Fruit fly (Drosophila melanogaster) whole organism, prepupa: ENCODE results near the gene CG16734.

ENCODE experiments used
- Blimp-1 ChIP-seq: fragments of 200-800 bp; sonication (Bioruptor generic); optimal IDR thresholded peaks from 3 replicates; lab custom pipeline; 2017; ENCODE audit warnings: missing biosample characterization, missing genetic modification characterization, mild to moderate bottlenecking, moderate library complexity, missing genetic modification reagents
- CG10631 ChIP-seq: fragments of 200-800 bp; sonication (Bioruptor generic); optimal IDR thresholded peaks from 2 replicates; lab custom pipeline; 2016; ENCODE audit warnings: missing biosample characterization, missing genetic modification characterization
- CG10669 ChIP-seq: fragments of 200-800 bp; sonication (Bioruptor generic); optimal IDR thresholded peaks from 3 replicates; lab custom pipeline; 2018; ENCODE audit warnings: missing biosample characterization, mild to moderate bottlenecking, missing genetic modification characterization, moderate library complexity
- CG11294 ChIP-seq: fragments of 200-800 bp; sonication (Bioruptor generic); IDR thresholded peaks from 2 replicates; pipeline ENCODE4 v1.3.6; 2022; ENCODE audit warnings: missing biosample characterization, missing genetic modification characterization
- CG11762 ChIP-seq: fragments of 200-800 bp; sonication (Bioruptor generic); optimal IDR thresholded peaks from 3 replicates; lab custom pipeline; 2016; ENCODE audit warnings: missing biosample characterization, missing genetic modification characterization; ENCODE audit not compliant: insufficient read depth
- CG11902 ChIP-seq: fragments of 200-800 bp; sonication (Bioruptor generic); optimal IDR thresholded peaks from 3 replicates; lab custom pipeline; 2016; ENCODE audit warnings: missing biosample characterization, missing genetic modification characterization
- CG15336 ChIP-seq: fragments of 200-800 bp; sonication (Bioruptor generic); IDR thresholded peaks from 2 replicates; pipeline ENCODE4 v1.3.6; 2022; ENCODE audit warnings: missing biosample characterization, missing genetic modification characterization
- CG16779 ChIP-seq: fragments of 200-800 bp; sonication (Bioruptor generic); optimal IDR thresholded peaks from 3 replicates; lab custom pipeline; 2017; ENCODE audit warnings: missing biosample characterization, mild to moderate bottlenecking, missing genetic modification characterization
- CG3032 ChIP-seq: fragments of 200-800 bp; optimal IDR thresholded peaks from 2 replicates; lab custom pipeline; 2019; ENCODE audit warnings: missing biosample characterization, mild to moderate bottlenecking, missing genetic modification characterization, moderate library complexity
- CG31627 ChIP-seq: fragments of 200-800 bp; sonication (Bioruptor generic); optimal IDR thresholded peaks from 3 replicates; lab custom pipeline; 2016; ENCODE audit warnings: missing biosample characterization, missing genetic modification characterization
- CG32006 ChIP-seq: fragments of 200-800 bp; sonication (Bioruptor generic); optimal IDR thresholded peaks from 3 replicates; lab custom pipeline; 2017; ENCODE audit warnings: missing biosample characterization, mild to moderate bottlenecking, missing genetic modification characterization
- CG34406 ChIP-seq: fragments of 200-800 bp; sonication (Bioruptor generic); optimal IDR thresholded peaks from 3 replicates; lab custom pipeline; 2016; ENCODE audit warnings: missing biosample characterization, missing genetic modification characterization
- CG4318 ChIP-seq: fragments of 200-800 bp; sonication (Bioruptor generic); optimal IDR thresholded peaks from 3 replicates; lab custom pipeline; 2017; ENCODE audit warnings: missing biosample characterization, mild to moderate bottlenecking, missing genetic modification characterization
- CG6163 ChIP-seq: fragments of 200-800 bp; sonication (Bioruptor generic); IDR thresholded peaks from 3 replicates; pipeline ENCODE4 v1.3.6; 2022; ENCODE audit warnings: missing biosample characterization, missing genetic modification characterization
- CG6276 ChIP-seq: fragments of 200-800 bp; sonication (Bioruptor generic); optimal IDR thresholded peaks from 2 replicates; lab custom pipeline; 2017; ENCODE audit warnings: missing biosample characterization, mild to moderate bottlenecking, missing genetic modification characterization
- CG6792 ChIP-seq: fragments of 200-800 bp; sonication (Bioruptor generic); optimal IDR thresholded peaks from 3 replicates; lab custom pipeline; 2016; ENCODE audit warnings: missing biosample characterization, missing genetic modification characterization
- CG6808 ChIP-seq: fragments of 200-800 bp; sonication (Bioruptor generic); optimal IDR thresholded peaks from 3 replicates; lab custom pipeline; 2017; ENCODE audit warnings: missing biosample characterization, missing genetic modification characterization, mild to moderate bottlenecking, moderate library complexity, missing genetic modification reagents
- CG6854 ChIP-seq: fragments of 200-800 bp; sonication (Bioruptor generic); optimal IDR thresholded peaks from 2 replicates; lab custom pipeline; 2017; ENCODE audit warnings: missing biosample characterization, mild to moderate bottlenecking, missing genetic modification characterization
- CG7368 ChIP-seq: fragments of 200-800 bp; sonication (Bioruptor generic); optimal IDR thresholded peaks from 3 replicates; lab custom pipeline; 2016; ENCODE audit warnings: missing biosample characterization, missing genetic modification characterization
- CG8119 ChIP-seq: fragments of 200-800 bp; sonication (Bioruptor generic); IDR thresholded peaks from 3 replicates; pipeline ENCODE4 v1.3.6; 2022; ENCODE audit warnings: missing biosample characterization, missing genetic modification characterization
- CG8319 ChIP-seq: fragments of 200-800 bp; sonication (Bioruptor generic); optimal IDR thresholded peaks from 3 replicates; lab custom pipeline; 2016; ENCODE audit warnings: missing biosample characterization, missing genetic modification characterization
- CG9139 ChIP-seq: fragments of 200-800 bp; sonication (Bioruptor generic); optimal IDR thresholded peaks from 3 replicates; lab custom pipeline; 2017; ENCODE audit warnings: missing biosample characterization, mild to moderate bottlenecking, missing genetic modification characterization
- Eip75B ChIP-seq: fragments of 200-800 bp; sonication (Bioruptor generic); optimal IDR thresholded peaks from 3 replicates; lab custom pipeline; 2016; ENCODE audit warnings: missing biosample characterization, missing genetic modification characterization
- Eip93F ChIP-seq: fragments of 200-800 bp; sonication (Bioruptor generic); optimal IDR thresholded peaks from 2 replicates; lab custom pipeline; 2016; ENCODE audit warnings: missing biosample characterization, mild to moderate bottlenecking, missing genetic modification characterization
- Ets21C ChIP-seq: fragments of 200-800 bp; sonication (Bioruptor generic); optimal IDR thresholded peaks from 3 replicates; lab custom pipeline; 2016; ENCODE audit warnings: missing biosample characterization, missing genetic modification characterization
- Ets96B ChIP-seq: fragments of 200-800 bp; optimal IDR thresholded peaks from 2 replicates; lab custom pipeline; 2019; ENCODE audit warnings: missing biosample characterization, mild to moderate bottlenecking, missing genetic modification characterization, moderate library complexity
- Gug ChIP-seq: fragments of 200-800 bp; sonication (Bioruptor generic); IDR thresholded peaks from 2 replicates; pipeline ENCODE4 v1.3.6; 2022; ENCODE audit warnings: missing biosample characterization, missing genetic modification characterization
- Hr39 ChIP-seq: fragments of 200-800 bp; sonication (Bioruptor generic); optimal IDR thresholded peaks from 2 replicates; lab custom pipeline; 2016; ENCODE audit warnings: missing biosample characterization, missing genetic modification characterization
- Hr4 ChIP-seq: fragments of 200-800 bp; sonication (Bioruptor generic); optimal IDR thresholded peaks from 3 replicates; lab custom pipeline; 2016; ENCODE audit warnings: missing biosample characterization, missing genetic modification characterization
- Lpt ChIP-seq: fragments of 200-800 bp; sonication (Bioruptor generic); optimal IDR thresholded peaks from 3 replicates; lab custom pipeline; 2016; ENCODE audit warnings: missing biosample characterization, missing genetic modification characterization
- Met ChIP-seq: fragments of 200-800 bp; sonication (Bioruptor generic); optimal IDR thresholded peaks from 3 replicates; lab custom pipeline; 2016; ENCODE audit warnings: missing biosample characterization, missing genetic modification characterization
- OdsH ChIP-seq: fragments of 200-800 bp; sonication (Bioruptor generic); optimal IDR thresholded peaks from 3 replicates; lab custom pipeline; 2016; ENCODE audit warnings: missing biosample characterization, missing genetic modification characterization
- Smox ChIP-seq: fragments of 200-800 bp; sonication (Bioruptor generic); optimal IDR thresholded peaks from 3 replicates; lab custom pipeline; 2016; ENCODE audit warnings: missing biosample characterization, missing genetic modification characterization
- Sox102F ChIP-seq: fragments of 200-800 bp; sonication (Bioruptor generic); optimal IDR thresholded peaks from 2 replicates; lab custom pipeline; 2016; ENCODE audit warnings: missing biosample characterization, mild to moderate bottlenecking, missing genetic modification characterization
- Sox14 ChIP-seq: fragments of 200-800 bp; sonication (Bioruptor generic); optimal IDR thresholded peaks from 3 replicates; lab custom pipeline; 2016; ENCODE audit warnings: missing biosample characterization, missing genetic modification characterization
- Sox15 ChIP-seq: fragments of 200-800 bp; sonication (Bioruptor generic); optimal IDR thresholded peaks from 3 replicates; lab custom pipeline; 2016; ENCODE audit warnings: missing biosample characterization, missing genetic modification characterization
- acj6 ChIP-seq: fragments of 200-800 bp; sonication (Bioruptor generic); optimal IDR thresholded peaks from 3 replicates; lab custom pipeline; 2016; ENCODE audit warnings: missing biosample characterization, missing genetic modification characterization
- dac ChIP-seq: fragments of 200-800 bp; sonication (Bioruptor generic); optimal IDR thresholded peaks from 2 replicates; lab custom pipeline; 2017; ENCODE audit warnings: missing biosample characterization, mild to moderate bottlenecking, missing genetic modification characterization
- eg ChIP-seq: fragments of 200-800 bp; sonication (Bioruptor generic); IDR thresholded peaks from 3 replicates; pipeline ENCODE4 v1.3.6; 2022; ENCODE audit warnings: missing biosample characterization, missing genetic modification characterization
- esn ChIP-seq: fragments of 200-800 bp; sonication (Bioruptor generic); optimal IDR thresholded peaks from 2 replicates; lab custom pipeline; 2016; ENCODE audit warnings: missing biosample characterization, mild to moderate bottlenecking, missing genetic modification characterization, moderate library complexity
- fd85E ChIP-seq: fragments of 200-800 bp; sonication (Bioruptor generic); optimal IDR thresholded peaks from 3 replicates; lab custom pipeline; 2016; ENCODE audit warnings: missing biosample characterization, missing genetic modification characterization
- fkh ChIP-seq: fragments of 200-800 bp; sonication (Bioruptor generic); optimal IDR thresholded peaks from 3 replicates; lab custom pipeline; 2017; ENCODE audit warnings: missing biosample characterization, mild to moderate bottlenecking, missing genetic modification characterization, moderate library complexity
- lz ChIP-seq: fragments of 200-800 bp; sonication (Bioruptor generic); optimal IDR thresholded peaks from 3 replicates; lab custom pipeline; 2016; ENCODE audit warnings: missing biosample characterization, missing genetic modification characterization
- net ChIP-seq: fragments of 200-800 bp; sonication (Bioruptor generic); optimal IDR thresholded peaks from 3 replicates; lab custom pipeline; 2016; ENCODE audit warnings: missing biosample characterization, missing genetic modification characterization
- pdm3 ChIP-seq: fragments of 200-800 bp; sonication (Bioruptor generic); optimal IDR thresholded peaks from 3 replicates; lab custom pipeline; 2016; ENCODE audit warnings: missing biosample characterization, missing genetic modification characterization
- salr ChIP-seq, 2 experiments: fragments of 200-800 bp; sonication (Bioruptor generic); optimal IDR thresholded peaks; 3 replicates each; lab custom pipeline; 2016 to 2018; ENCODE audit warnings: missing biosample characterization in 2 of 2, missing genetic modification characterization in 2 of 2, mild to moderate bottlenecking in 1 of 2
- spab ChIP-seq: fragments of 200-800 bp; sonication (Bioruptor generic); optimal IDR thresholded peaks from 2 replicates; lab custom pipeline; 2017; ENCODE audit warnings: missing biosample characterization, mild to moderate bottlenecking, missing genetic modification characterization, missing genetic modification reagents
- ss ChIP-seq, 2 experiments: fragments of 200-800 bp; sonication (Bioruptor generic); optimal IDR thresholded peaks; 2 replicates in 1 of 2; 3 replicates in 1 of 2; lab custom pipeline; 2017 to 2018; ENCODE audit warnings: mild to moderate bottlenecking in 2 of 2, missing biosample characterization in 2 of 2, missing genetic modification characterization in 2 of 2, moderate library complexity in 1 of 2
- svp ChIP-seq: fragments of 200-800 bp; sonication (Bioruptor generic); peaks from one replicate; lab custom pipeline; 2016; ENCODE audit warnings: missing biosample characterization, missing genetic modification characterization
- topi ChIP-seq: fragments of 200-800 bp; sonication (Bioruptor generic); optimal IDR thresholded peaks from 3 replicates; lab custom pipeline; 2016; ENCODE audit warnings: missing biosample characterization, missing genetic modification characterization
- vri ChIP-seq: fragments of 200-800 bp; sonication (Bioruptor generic); optimal IDR thresholded peaks from 3 replicates; lab custom pipeline; 2016; ENCODE audit warnings: missing biosample characterization, mild to moderate bottlenecking, missing genetic modification characterization

Gene CG16734

dm6 chr3R:9237268-9238091 lies 17.4 kb upstream of the CG16734 start, which contains the start of gene pum:
pum (minus strand) TSS chr3R:9237682.
- no peak for TF ChIP-seq Ets21C (GFP tag; lab: Kevin White, UChicago)
- TF ChIP-seq acj6 (GFP tag; lab: Kevin White, UChicago): no peak
- TF ChIP-seq fkh (GFP tag; lab: Kevin White, UChicago): peak; percentile 72
- peak; percentile 11 for TF ChIP-seq Smox (GFP tag; lab: Kevin White, UChicago)
- TF ChIP-seq salr (GFP tag; optimal IDR thresholded peaks at IDR 0.05; lab: Kevin White, UChicago): peak in 1 of 2 experiments; percentile 10
- TF ChIP-seq CG7368: no peak
- TF ChIP-seq CG6792 (GFP tag; lab: Kevin White, UChicago): no peak
- TF ChIP-seq pdm3 (GFP tag; lab: Kevin White, UChicago): no peak
- no peak for TF ChIP-seq Eip75B
- peak; percentile 25 for TF ChIP-seq CG32006 (GFP tag; lab: Kevin White, UChicago)
- TF ChIP-seq Sox102F (GFP tag; lab: Kevin White, UChicago): peak; percentile 5
- TF ChIP-seq Ets96B: peak; percentile 25
- TF ChIP-seq spab (GFP tag; lab: Kevin White, UChicago): no peak
- no peak for TF ChIP-seq CG11902 (GFP tag; lab: Kevin White, UChicago)
- peak; percentile 72 for TF ChIP-seq CG16779 (tag; lab: Kevin White, UChicago)
- TF ChIP-seq CG6854 (GFP tag; lab: Kevin White, UChicago): peak; percentile 28
- TF ChIP-seq lz (GFP tag; lab: Kevin White, UChicago): no peak
- TF ChIP-seq CG4318 (GFP tag; lab: Kevin White, UChicago): no peak
- TF ChIP-seq Met: no peak
- TF ChIP-seq Sox15 (GFP tag; lab: Kevin White, UChicago): no peak
- TF ChIP-seq vri: peak; percentile 26
- TF ChIP-seq eg (GFP tag; lab: Robert Waterston, UW): peak; percentile 58
- no peak for TF ChIP-seq Gug (GFP tag; lab: Robert Waterston, UW)
- TF ChIP-seq CG6808 (GFP tag; lab: Kevin White, UChicago): peak; percentile 83
- TF ChIP-seq Sox14: no peak
- no peak for TF ChIP-seq CG31627 (GFP tag; lab: Kevin White, UChicago)
- TF ChIP-seq dac (GFP tag; lab: Kevin White, UChicago): no peak
- TF ChIP-seq CG34406 (GFP tag; lab: Kevin White, UChicago): no peak
- TF ChIP-seq CG3032 (tag; lab: Kevin White, UChicago): peak; percentile 47
- no peak for TF ChIP-seq esn (GFP tag; lab: Kevin White, UChicago)
- TF ChIP-seq CG15336: peak; percentile 45; the same call in 1 of the 2 replicates
- peak; percentile 77 to 78 for TF ChIP-seq ss (GFP tag; optimal IDR thresholded peaks at IDR 0.05; lab: Kevin White, UChicago)
- peak; percentile 14 for TF ChIP-seq net (GFP tag; lab: Kevin White, UChicago)
- TF ChIP-seq CG6276 (GFP tag; lab: Kevin White, UChicago): peak; percentile 46
- TF ChIP-seq fd85E (GFP tag; lab: Kevin White, UChicago): no peak
- peak; percentile 14 for TF ChIP-seq OdsH (GFP tag; lab: Kevin White, UChicago)
- TF ChIP-seq topi: no peak
- TF ChIP-seq CG8319 (GFP tag; lab: Kevin White, UChicago): no peak
- no peak for TF ChIP-seq CG11294 (GFP tag; lab: Robert Waterston, UW)
- peak; percentile 45 for TF ChIP-seq CG9139 (GFP tag; lab: Kevin White, UChicago)
- TF ChIP-seq Hr4 (GFP tag; lab: Kevin White, UChicago): no peak
- TF ChIP-seq CG8119 (GFP tag; lab: Robert Waterston, UW): peak; percentile 70
- no peak for TF ChIP-seq Hr39 (GFP tag; lab: Kevin White, UChicago)
- peak; percentile 18; the same call in 2 of the 3 replicates for TF ChIP-seq CG6163 (GFP tag; lab: Robert Waterston, UW)
- no peak for TF ChIP-seq Blimp-1 (GFP tag; lab: Kevin White, UChicago)
- TF ChIP-seq Eip93F: no peak
- no peak for TF ChIP-seq CG11762
- no peak for TF ChIP-seq CG10631
- TF ChIP-seq Lpt (GFP tag; lab: Kevin White, UChicago): no peak
- peak; percentile 32 for TF ChIP-seq svp (GFP tag; lab: Kevin White, UChicago)
- TF ChIP-seq CG10669 (GFP tag; lab: Kevin White, UChicago): no peak
